Fruit fly (Drosophila melanogaster) ovary, adult (tissue): ENCODE measurements around the gene mRpL13.

ENCODE experiments used
- CG17801 ChIP-seq: fragments of 200-800 bp; optimal IDR thresholded peaks from 2 replicates; lab custom pipeline; 2019; ENCODE audit warnings: missing biosample characterization, mild to moderate bottlenecking, missing genetic modification characterization, moderate library complexity; ENCODE audit not compliant: partially characterized antibody

Gene mRpL13

DNA sequence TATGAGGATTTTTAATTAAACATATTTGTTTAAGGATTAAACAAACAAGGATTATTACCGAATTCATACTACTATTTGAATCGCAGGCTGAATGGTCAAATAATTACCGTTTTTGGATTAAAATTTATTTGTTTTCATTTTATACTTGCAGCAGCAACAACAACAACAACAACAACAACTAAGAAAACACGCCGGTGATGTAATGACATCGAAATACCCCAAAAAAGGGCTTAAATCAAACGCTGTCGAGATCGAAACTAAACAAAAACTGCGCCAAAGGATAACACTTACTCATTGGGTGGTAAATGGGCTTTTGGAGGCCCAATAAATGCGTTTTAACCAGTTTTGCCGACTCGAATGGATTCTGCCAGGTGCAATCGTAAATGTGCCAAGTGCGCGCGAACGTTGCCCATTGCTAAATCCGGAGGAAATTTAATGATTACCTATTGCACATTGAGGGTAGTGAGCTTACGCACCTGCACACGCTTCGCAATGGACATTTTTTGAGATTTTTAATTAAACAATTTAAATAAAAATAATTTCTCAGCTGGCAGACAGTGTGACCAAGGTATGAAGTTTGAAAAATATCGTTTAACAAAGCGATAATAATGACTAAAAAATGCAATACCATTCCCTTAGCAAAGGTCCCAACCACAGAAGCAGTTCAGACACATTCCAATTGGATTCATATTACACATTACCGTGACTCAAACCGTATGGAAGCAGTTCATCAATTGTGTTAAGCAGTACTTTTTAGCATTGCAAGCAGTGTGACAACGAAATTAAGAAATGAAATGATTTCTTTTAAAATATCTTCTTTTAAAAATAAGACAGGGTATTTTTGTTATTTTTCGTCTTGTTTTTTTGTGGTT, at the start of gene mRpL13, which contains the start of gene CG10602:
Gene mRpL13, minus strand, starts transcription at position 588 of the 872 bp plus-strand sequence.
Gene CG10602, minus strand, starts transcription at position 588 of the 872 bp plus-strand sequence.
- no peak for TF ChIP-seq CG17801 (GFP tag; lab: Kevin White, UChicago)

DNA sequence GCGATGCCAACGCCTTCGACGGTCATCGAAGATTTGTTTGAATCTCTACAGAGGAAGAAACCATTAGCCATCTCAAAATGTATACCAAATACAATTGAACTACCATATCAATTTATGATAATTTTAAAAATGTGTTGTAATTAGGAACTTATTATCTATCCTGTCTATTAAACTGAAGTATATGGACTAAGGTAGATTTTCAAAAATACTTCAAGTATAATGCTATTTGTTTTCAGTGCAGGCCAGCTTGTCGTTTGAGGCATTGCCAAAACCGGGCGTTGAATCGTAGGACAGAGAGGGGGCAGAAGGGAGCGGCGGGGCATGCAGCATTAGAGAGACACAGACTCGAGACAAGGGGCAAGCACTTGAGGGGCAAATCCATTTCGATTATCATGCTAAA, 48.4 kb upstream of the mRpL13 start:
- no peak for TF ChIP-seq CG17801 (GFP tag; lab: Kevin White, UChicago)

DNA sequence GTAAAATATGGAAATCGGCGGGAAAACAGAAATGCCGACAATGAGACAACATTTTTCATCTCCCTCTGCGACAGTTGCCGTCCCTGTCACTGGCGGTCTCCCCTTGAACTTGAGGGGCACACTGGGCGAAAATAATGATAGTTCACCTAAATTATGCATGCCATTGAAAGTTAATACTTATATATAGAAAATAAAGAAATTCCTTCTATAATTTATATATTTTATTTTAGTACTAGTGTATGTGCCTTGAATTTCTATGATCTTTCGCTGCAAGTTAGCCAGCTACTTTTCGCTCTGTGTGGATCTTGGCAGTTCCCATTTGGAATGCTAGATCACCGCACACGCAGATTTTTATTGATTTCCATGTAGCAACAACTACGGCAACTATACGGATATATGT, 47.6 kb upstream of the mRpL13 start:
- TF ChIP-seq CG17801 (GFP tag; lab: Kevin White, UChicago), result no peak

DNA sequence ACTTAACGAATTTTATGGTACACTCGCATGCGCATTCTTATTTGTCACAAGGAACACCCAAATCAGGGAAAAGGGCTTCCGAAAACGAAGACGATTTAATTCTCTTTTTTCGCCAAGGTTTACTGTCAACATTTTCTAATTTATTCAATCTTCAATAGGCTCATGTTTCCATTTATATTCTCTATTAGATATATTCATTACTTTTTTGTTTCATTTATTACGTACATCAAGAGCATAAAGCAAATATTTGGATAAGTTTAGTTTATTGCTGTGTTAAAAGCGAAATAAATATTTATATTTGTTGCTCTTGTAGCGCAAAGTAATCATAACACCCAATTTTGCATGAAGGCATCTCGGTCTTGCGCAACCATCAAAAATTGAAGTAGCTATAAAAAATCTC, 41.9 kb upstream of the mRpL13 start:
- no peak for TF ChIP-seq CG17801 (GFP tag; lab: Kevin White, UChicago)

DNA sequence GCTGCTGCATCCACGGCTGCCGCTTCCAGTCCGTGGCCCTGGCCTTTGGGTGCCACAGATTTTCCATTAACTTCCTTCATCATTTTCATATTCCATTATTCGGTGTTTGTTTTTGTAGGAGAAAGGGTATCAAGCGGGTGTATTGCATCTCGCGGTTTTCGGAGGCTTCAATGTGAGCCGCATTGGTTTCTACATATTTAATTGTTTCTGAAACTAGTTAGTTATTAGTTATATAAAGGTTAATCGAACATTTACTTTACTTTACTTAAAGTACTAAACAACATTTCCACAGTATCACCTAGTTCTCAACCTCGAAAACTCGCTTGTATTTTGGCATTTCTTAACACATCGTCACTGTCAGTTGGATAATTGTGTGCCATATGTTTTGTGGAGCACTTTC, 40.8 kb upstream of the mRpL13 start:
- no peak for TF ChIP-seq CG17801 (GFP tag; lab: Kevin White, UChicago)

DNA sequence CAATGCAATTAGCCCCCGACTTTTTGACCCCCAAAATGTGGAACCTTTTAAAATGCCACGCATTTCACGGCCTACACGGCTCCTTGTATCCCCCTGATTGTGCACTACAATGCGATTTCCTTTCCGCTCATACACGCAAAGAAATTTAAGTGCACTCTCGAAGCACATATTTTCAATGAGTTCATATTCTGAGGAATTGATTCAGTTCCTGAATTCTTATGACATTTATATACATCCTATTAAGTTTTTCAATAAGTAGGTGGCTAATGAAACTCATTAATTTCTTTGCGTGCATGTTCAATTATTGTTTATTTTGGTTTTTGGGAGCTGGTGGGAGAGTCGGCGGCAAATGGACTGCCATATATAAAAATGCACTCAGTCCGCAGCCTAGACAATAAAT, 40.2 kb upstream of the mRpL13 start:
- no peak for TF ChIP-seq CG17801 (GFP tag; lab: Kevin White, UChicago)

DNA sequence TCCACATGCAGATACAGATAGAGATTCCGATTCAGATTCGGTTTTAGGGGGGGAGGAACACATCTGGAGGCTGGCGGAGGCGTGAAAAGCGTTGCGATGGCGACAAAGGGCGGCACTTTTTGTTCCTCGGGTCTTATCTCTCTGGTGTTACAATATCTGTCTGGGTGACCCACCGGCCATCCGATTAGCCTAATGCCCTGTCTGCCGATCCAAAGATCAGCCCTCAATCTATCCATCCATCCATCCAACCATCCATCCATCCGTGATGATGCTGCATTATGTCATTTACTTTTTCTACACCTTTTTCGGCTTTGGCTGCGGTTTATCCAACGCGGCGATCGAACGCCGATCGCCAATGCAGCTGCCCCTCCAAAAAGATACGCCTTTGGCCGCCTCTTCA, 38.9 kb upstream of the mRpL13 start:
- TF ChIP-seq CG17801 (GFP tag; lab: Kevin White, UChicago), result no peak

DNA sequence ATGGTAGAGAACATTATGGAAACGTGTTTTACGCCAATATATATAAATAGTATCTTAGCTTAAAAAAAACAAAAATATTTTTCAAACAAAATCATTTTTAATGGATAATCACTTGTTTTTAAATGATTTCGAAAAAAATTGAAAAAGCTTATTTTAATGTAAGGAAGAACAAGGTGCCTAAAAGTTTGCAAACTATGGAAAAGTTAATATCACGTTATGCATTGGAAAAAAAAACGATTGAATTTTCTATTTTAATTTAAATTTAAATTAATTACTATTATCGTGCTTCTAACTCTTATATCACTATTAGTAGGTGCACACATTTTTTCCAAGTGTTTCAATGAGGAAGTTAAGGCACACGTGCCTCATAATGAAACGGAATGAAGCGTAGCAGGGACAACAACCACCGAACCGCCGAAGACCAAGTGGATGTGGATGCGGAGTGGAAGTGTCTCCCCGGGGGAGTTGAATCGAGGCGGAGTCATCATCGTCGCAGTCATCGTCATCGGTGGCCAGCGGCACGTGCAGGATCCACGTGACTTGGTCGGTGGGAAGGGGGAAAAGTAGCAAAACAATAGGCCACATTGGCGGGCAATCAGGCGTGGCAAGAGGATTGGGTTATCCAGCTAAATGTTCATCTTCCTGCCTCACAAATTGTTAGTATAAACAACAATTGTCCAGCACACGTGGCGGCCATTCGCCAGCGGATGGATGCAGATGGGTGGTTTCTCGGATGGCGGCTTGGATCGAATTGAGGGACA, 38.0 kb upstream of the mRpL13 start:
- TF ChIP-seq CG17801 (GFP tag; lab: Kevin White, UChicago), result no peak

DNA sequence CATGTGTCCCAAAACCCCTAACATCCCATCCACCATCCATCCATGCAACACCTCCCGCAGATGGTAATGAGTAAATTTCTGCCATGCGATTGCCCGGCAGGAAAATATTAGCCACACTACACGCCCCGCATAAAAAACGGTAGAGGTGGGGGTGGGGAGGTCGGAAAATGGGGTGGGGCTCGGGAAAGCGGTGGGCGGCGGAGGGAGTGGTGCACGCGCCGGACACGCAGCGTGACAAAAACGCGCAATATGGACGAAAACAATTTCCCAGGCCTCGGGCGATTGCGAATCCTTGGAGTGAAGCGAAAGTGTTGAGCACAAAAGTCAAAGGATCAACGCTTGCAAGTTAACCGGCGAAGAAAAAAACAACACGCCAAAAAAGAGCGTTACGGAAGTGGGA, 37.3 kb upstream of the mRpL13 start:
- no peak for TF ChIP-seq CG17801 (GFP tag; lab: Kevin White, UChicago)

DNA sequence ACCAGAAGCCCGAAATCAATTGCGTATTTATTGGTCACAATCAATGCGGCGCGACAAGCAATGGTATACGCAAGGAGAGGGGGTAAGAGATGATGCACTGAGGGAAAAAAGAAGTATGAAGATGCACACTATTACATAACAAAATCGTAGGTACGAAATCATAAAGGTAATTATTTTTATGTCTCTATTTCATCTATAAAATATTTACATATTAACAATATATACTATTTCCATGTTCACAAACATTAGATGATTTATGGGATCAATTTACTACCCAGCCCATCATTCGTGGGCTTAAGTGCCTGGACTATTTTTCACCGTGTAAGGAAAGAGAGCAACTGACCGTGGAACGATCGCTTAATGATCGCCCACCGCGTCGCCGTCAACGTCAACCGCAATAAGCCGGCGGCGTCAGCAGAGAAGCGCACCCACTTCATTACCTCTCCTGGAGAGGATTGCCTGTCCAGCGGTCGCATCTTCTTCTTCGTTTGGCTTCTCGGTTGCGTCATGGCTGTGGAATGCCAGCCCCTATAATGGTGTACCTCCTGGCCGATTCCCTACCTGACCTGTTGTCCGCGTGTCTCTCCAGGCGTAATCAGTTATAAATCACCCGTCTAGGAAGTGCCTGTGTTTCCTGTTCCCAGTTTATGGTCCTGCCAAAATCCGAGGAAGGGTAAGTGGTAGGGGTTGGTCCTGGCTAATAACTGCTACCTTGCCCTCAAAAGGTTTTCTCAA, 36.1 kb upstream of the mRpL13 start:
- no peak for TF ChIP-seq CG17801 (GFP tag; lab: Kevin White, UChicago)

DNA sequence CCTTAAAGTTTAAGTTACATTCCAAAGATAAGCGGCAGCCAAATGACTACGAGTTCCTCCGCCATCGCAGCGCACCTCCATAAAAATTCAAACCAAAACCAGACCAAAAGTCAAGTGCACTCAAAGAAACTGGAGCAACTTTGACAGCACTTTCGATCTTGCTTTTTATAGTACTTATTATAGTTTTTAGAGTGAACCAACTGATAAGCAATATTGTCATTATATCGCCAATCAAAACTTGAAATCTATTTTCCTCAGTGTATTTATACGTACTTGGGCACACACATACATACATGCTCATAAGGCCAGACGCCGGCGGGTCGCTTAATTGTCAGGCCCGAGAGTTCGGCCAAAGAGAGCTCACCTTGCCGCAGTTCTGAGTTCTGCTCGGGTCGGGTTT, 31.0 kb upstream of the mRpL13 start:
- no peak for TF ChIP-seq CG17801 (GFP tag; lab: Kevin White, UChicago)

DNA sequence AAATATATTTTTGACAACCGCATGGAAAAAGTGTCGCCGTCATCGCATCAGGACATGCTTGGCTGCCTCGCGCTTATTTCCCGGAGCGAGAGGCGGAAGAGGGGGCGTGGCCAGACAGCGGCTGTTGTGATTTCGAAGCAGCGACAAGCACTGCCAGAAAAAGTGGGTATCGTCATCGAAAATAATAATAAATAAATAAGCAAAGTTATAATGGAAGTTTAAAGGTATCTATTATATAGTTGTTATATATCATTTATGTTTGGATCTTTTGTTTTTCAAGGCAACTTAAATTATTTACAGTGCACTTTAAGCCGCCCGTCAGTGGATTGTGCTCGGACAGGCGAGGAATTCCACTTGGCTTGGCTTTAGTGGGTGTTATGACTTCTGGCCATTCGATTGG, 30.3 kb upstream of the mRpL13 start:
- no peak for TF ChIP-seq CG17801 (GFP tag; lab: Kevin White, UChicago)

DNA sequence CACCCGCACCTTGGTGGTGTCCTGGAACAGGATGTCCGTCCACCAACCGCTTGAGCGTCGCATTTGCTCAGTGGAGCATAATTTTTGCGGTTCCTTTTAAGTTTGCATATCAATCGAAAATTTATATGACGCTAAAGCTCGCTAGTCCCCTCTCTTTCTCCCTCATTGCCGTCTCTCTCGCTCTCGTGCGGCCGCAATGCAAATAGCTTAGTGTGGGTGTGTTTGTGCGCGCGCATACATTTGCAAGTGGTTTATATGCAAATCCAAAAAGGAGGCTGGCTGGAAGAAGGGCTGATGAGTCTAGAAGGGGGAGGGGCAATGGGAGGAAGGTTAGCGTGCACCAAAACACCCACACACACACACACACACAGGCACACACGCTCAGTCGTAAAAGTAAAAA, 27.9 kb upstream of the mRpL13 start:
- TF ChIP-seq CG17801 (GFP tag; lab: Kevin White, UChicago), result no peak

DNA sequence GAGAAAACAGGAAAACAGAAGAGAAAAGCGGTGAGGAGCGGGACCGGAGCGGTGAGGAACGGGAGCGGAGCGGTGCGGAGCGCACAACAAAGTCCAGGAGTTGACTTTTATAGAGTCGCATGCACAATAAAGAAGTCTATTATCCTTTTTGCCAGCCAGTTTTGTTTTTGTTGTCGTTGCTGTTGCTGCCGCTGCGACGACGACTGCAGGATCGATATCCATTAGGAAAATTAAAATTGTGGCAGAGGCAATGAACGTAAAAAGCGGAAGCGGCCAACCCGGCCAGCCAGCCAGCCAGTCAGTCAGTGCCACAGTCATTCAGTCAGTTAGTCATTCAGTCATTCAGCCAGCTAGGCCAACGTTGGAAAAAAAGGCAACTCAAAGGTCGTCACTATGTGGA, 25.7 kb upstream of the mRpL13 start:
- no peak for TF ChIP-seq CG17801 (GFP tag; lab: Kevin White, UChicago)

DNA sequence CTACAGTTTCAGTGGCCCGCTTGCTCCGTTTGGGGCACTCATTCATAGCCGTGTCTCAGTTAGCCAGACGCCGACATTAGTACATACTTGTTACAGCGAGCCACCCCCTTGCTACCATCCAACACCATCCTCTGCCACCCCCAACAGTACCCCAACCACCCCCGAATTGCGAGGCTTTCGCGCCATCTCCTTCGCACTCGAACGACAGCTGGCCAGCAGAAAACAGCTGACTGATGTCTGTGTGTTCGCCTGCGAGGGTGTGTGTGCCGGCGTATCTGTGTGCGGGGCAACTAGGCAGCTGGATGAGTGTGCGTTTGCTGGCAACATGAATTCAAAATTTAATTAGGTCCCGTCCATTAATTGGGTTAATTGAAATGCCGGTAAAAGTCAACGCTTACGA, 23.7 kb upstream of the mRpL13 start:
- no peak for TF ChIP-seq CG17801 (GFP tag; lab: Kevin White, UChicago)
